Fruit fly (Drosophila melanogaster) whole organism, embryonic: ENCODE measurements around the gene Shmt.

ENCODE experiments used
- BEAF-32 ChIP-seq: fragments of 200-800 bp; sonication (Bioruptor generic); optimal IDR thresholded peaks from 3 replicates; lab custom pipeline; 2017; ENCODE audit warnings: missing biosample characterization, missing genetic modification characterization, mild to moderate bottlenecking, moderate library complexity, missing genetic modification reagents
- CG10654 ChIP-seq: fragments of 200-800 bp; sonication (Bioruptor generic); optimal IDR thresholded peaks from 2 replicates; lab custom pipeline; 2016; ENCODE audit warnings: missing biosample characterization, missing genetic modification characterization
- CG11696 ChIP-seq: fragments of 200-800 bp; sonication (Bioruptor generic); IDR thresholded peaks from 2 replicates; pipeline ENCODE4 v1.3.6; 2022; ENCODE audit warnings: missing biosample characterization, missing genetic modification characterization
- CG12236 ChIP-seq: fragments of 200-800 bp; sonication (Bioruptor generic); optimal IDR thresholded peaks from 2 replicates; lab custom pipeline; 2016; ENCODE audit warnings: missing biosample characterization, missing genetic modification characterization
- CG12942 ChIP-seq: fragments of 200-800 bp; sonication (Bioruptor generic); optimal IDR thresholded peaks from 3 replicates; lab custom pipeline; 2016; ENCODE audit warnings: missing biosample characterization, missing genetic modification characterization
- CG13775 ChIP-seq: fragments of 200-800 bp; sonication (Bioruptor generic); optimal IDR thresholded peaks from 3 replicates; lab custom pipeline; 2017; ENCODE audit warnings: missing biosample characterization, mild to moderate bottlenecking, missing genetic modification characterization
- CG14014 ChIP-seq: fragments of 200-800 bp; sonication (Bioruptor generic); IDR thresholded peaks from 2 replicates; pipeline ENCODE4 v1.3.6; 2022; ENCODE audit warnings: missing biosample characterization, missing genetic modification characterization
- CG14710 ChIP-seq: fragments of 200-800 bp; sonication (Bioruptor generic); optimal IDR thresholded peaks from 3 replicates; lab custom pipeline; 2019; ENCODE audit warnings: missing biosample characterization, mild to moderate bottlenecking, missing genetic modification characterization, moderate library complexity
- CG15073 ChIP-seq: fragments of 200-800 bp; sonication (Bioruptor generic); optimal IDR thresholded peaks from 2 replicates; lab custom pipeline; 2016; ENCODE audit warnings: missing biosample characterization, missing genetic modification characterization
- CG16779 ChIP-seq: fragments of 200-800 bp; sonication (Bioruptor generic); IDR thresholded peaks from 2 replicates; pipeline ENCODE4 v1.3.6; 2022; ENCODE audit warnings: missing biosample characterization, missing genetic modification characterization
- CG18011 ChIP-seq: fragments of 200-800 bp; sonication (Bioruptor generic); optimal IDR thresholded peaks from 2 replicates; lab custom pipeline; 2017; ENCODE audit warnings: missing biosample characterization, missing genetic modification characterization, mild to moderate bottlenecking, moderate library complexity, missing genotype
- CG18764 ChIP-seq: fragments of 200-800 bp; sonication (Bioruptor generic); optimal IDR thresholded peaks from 3 replicates; lab custom pipeline; 2016; ENCODE audit warnings: missing biosample characterization, missing genetic modification characterization
- CG7372 ChIP-seq: fragments of 200-800 bp; sonication (Bioruptor generic); IDR thresholded peaks from 2 replicates; pipeline ENCODE4 v1.3.6; 2022; ENCODE audit warnings: missing biosample characterization, missing genetic modification characterization
- CG9797 ChIP-seq: fragments of 200-800 bp; sonication (Bioruptor generic); optimal IDR thresholded peaks from 3 replicates; lab custom pipeline; 2018; ENCODE audit warnings: missing biosample characterization, mild to moderate bottlenecking, missing genetic modification characterization
- Camta ChIP-seq: fragments of 200-800 bp; sonication (Bioruptor generic); optimal IDR thresholded peaks from 2 replicates; lab custom pipeline; 2016; ENCODE audit warnings: missing biosample characterization, missing genetic modification characterization
- CoRest ChIP-seq: fragments of 200-800 bp; sonication (Bioruptor generic); optimal IDR thresholded peaks from 3 replicates; lab custom pipeline; 2018; ENCODE audit warnings: missing biosample characterization, mild to moderate bottlenecking, missing genetic modification characterization, moderate library complexity
- Dip3 ChIP-seq: fragments of 200-800 bp; sonication (Bioruptor generic); optimal IDR thresholded peaks from 3 replicates; lab custom pipeline; 2016; ENCODE audit warnings: missing biosample characterization, missing genetic modification characterization
- Ets65A ChIP-seq: fragments of 200-800 bp; sonication (Bioruptor generic); peaks from one replicate; lab custom pipeline; 2016; ENCODE audit warnings: missing biosample characterization, missing genetic modification characterization
- Gsc ChIP-seq: fragments of 200-800 bp; sonication (Bioruptor generic); IDR thresholded peaks from 2 replicates; pipeline ENCODE4 v1.3.6; 2022; ENCODE audit warnings: missing biosample characterization, missing genetic modification characterization
- Hmr ChIP-seq: fragments of 200-800 bp; sonication (Bioruptor generic); optimal IDR thresholded peaks from 3 replicates; lab custom pipeline; 2017; ENCODE audit warnings: mild to moderate bottlenecking, missing biosample characterization, missing genetic modification reagents, missing genetic modification characterization
- Mrtf ChIP-seq: fragments of 200-800 bp; sonication (Bioruptor generic); IDR thresholded peaks from 3 replicates; pipeline ENCODE4 v1.3.6; 2022; ENCODE audit warnings: missing biosample characterization, missing genetic modification characterization
- Nf-YB ChIP-seq: fragments of 200-800 bp; sonication (Bioruptor generic); optimal IDR thresholded peaks from 3 replicates; lab custom pipeline; 2019; ENCODE audit warnings: missing biosample characterization, mild to moderate bottlenecking, missing genetic modification characterization, moderate library complexity
- Tbp ChIP-seq: fragments of >200 bp; optimal IDR thresholded peaks from 2 replicates; lab custom pipeline; 2018; ENCODE audit warnings: missing biosample characterization, missing genetic modification characterization
- amos ChIP-seq: fragments of 200-800 bp; sonication (Bioruptor generic); IDR thresholded peaks from 2 replicates; pipeline ENCODE4 v1.3.6; 2022; ENCODE audit warnings: missing biosample characterization, missing genetic modification characterization; ENCODE audit not compliant: partially characterized antibody
- ap ChIP-seq: fragments of 200-800 bp; sonication (Bioruptor generic); IDR thresholded peaks from 2 replicates; pipeline ENCODE4 v1.3.6; 2022; ENCODE audit warnings: missing biosample characterization, missing genetic modification characterization
- bab2 ChIP-seq: fragments of 200-800 bp; sonication (Bioruptor generic); optimal IDR thresholded peaks from 2 replicates; lab custom pipeline; 2016; ENCODE audit warnings: missing biosample characterization, missing genetic modification characterization
- cad ChIP-seq: fragments of >200 bp; optimal IDR thresholded peaks from 2 replicates; lab custom pipeline; 2017; ENCODE audit warnings: missing biosample characterization, missing genetic modification characterization
- croc ChIP-seq: fragments of 200-800 bp; sonication (Bioruptor generic); conservative IDR thresholded peaks from 3 replicates; pipeline ENCODE4 v1.3.6; 2022; ENCODE audit warnings: missing biosample characterization, missing genetic modification characterization
- dan ChIP-seq: fragments of 200-800 bp; sonication (Bioruptor generic); IDR thresholded peaks from 2 replicates; pipeline ENCODE4 v1.3.6; 2022; ENCODE audit warnings: missing biosample characterization, missing genetic modification characterization
- exex ChIP-seq: fragments of 200-800 bp; sonication (Bioruptor generic); optimal IDR thresholded peaks from 4 replicates; lab custom pipeline; 2018; ENCODE audit warnings: missing biosample characterization, mild to moderate bottlenecking, missing genetic modification characterization, moderate library complexity
- fru ChIP-seq: fragments of >200 bp; optimal IDR thresholded peaks from 2 replicates; lab custom pipeline; 2017
- gce ChIP-seq: fragments of 200-800 bp; sonication (Bioruptor generic); IDR thresholded peaks from 3 replicates; pipeline ENCODE4 v1.3.6; 2022; ENCODE audit warnings: missing biosample characterization, missing genetic modification characterization
- gcm2 ChIP-seq: fragments of 200-800 bp; sonication (Bioruptor generic); optimal IDR thresholded peaks from 2 replicates; lab custom pipeline; 2016; ENCODE audit warnings: missing biosample characterization, missing genetic modification characterization
- lab ChIP-seq: fragments of 200-800 bp; sonication (Bioruptor generic); optimal IDR thresholded peaks from 3 replicates; lab custom pipeline; 2017; ENCODE audit warnings: missing biosample characterization, missing genetic modification characterization, mild to moderate bottlenecking, moderate library complexity, missing genetic modification reagents
- lmd ChIP-seq: fragments of 200-800 bp; sonication (Bioruptor generic); IDR thresholded peaks from 2 replicates; pipeline ENCODE4 v1.3.6; 2022; ENCODE audit warnings: missing biosample characterization, missing genetic modification characterization
- mld ChIP-seq: fragments of 200-800 bp; sonication (Bioruptor generic); IDR thresholded peaks from 3 replicates; pipeline ENCODE4 v1.3.6; 2022; ENCODE audit warnings: missing biosample characterization, missing genetic modification characterization; ENCODE audit not compliant: partially characterized antibody
- nau ChIP-seq: fragments of 200-800 bp; sonication (Bioruptor generic); optimal IDR thresholded peaks from 3 replicates; lab custom pipeline; 2017; ENCODE audit warnings: missing biosample characterization, mild to moderate bottlenecking, missing genetic modification characterization, missing genetic modification reagents
- nerfin-2 ChIP-seq: fragments of 200-800 bp; sonication (Bioruptor generic); IDR thresholded peaks from 2 replicates; pipeline ENCODE4 v1.3.6; 2022; ENCODE audit warnings: missing biosample characterization, missing genetic modification characterization; ENCODE audit not compliant: partially characterized antibody
- org-1 ChIP-seq: fragments of 200-800 bp; sonication (Bioruptor generic); optimal IDR thresholded peaks from 2 replicates; lab custom pipeline; 2017; ENCODE audit warnings: missing biosample characterization, missing genetic modification characterization
- pb ChIP-seq: fragments of 200-800 bp; sonication (Bioruptor generic); optimal IDR thresholded peaks from 3 replicates; lab custom pipeline; 2016; ENCODE audit warnings: missing biosample characterization, missing genetic modification characterization
- pho ChIP-seq: fragments of 200-800 bp; sonication (Bioruptor generic); optimal IDR thresholded peaks from 2 replicates; lab custom pipeline; 2016; ENCODE audit warnings: missing biosample characterization, missing genetic modification characterization
- pros ChIP-seq: fragments of 200-800 bp; sonication (Bioruptor generic); optimal IDR thresholded peaks from 3 replicates; lab custom pipeline; 2019; ENCODE audit warnings: missing biosample characterization, mild to moderate bottlenecking, missing genetic modification characterization, moderate library complexity
- ranshi ChIP-seq: fragments of 200-800 bp; sonication (Bioruptor generic); IDR thresholded peaks from 2 replicates; pipeline ENCODE4 v1.3.6; 2022; ENCODE audit warnings: missing biosample characterization, missing genetic modification characterization
- row ChIP-seq: fragments of 200-800 bp; sonication (Bioruptor generic); IDR thresholded peaks from 3 replicates; pipeline ENCODE4 v1.3.6; 2022; ENCODE audit warnings: missing biosample characterization, missing genetic modification characterization
- run ChIP-seq: fragments of 200-800 bp; sonication (Bioruptor generic); optimal IDR thresholded peaks from 3 replicates; lab custom pipeline; 2018; ENCODE audit warnings: missing biosample characterization, mild to moderate bottlenecking, missing genetic modification characterization
- scrt ChIP-seq: fragments of 200-800 bp; sonication (Bioruptor generic); optimal IDR thresholded peaks from 2 replicates; lab custom pipeline; 2018; ENCODE audit warnings: missing biosample characterization, mild to moderate bottlenecking, missing genetic modification characterization, moderate library complexity
- sr ChIP-seq: fragments of 200-800 bp; sonication (Bioruptor generic); IDR thresholded peaks from 3 replicates; pipeline ENCODE4 v1.3.6; 2022; ENCODE audit warnings: missing biosample characterization, missing genetic modification characterization
- stc ChIP-seq: fragments of 200-800 bp; sonication (Bioruptor generic); IDR thresholded peaks from 2 replicates; pipeline ENCODE4 v1.3.6; 2022; ENCODE audit warnings: missing biosample characterization, missing genetic modification characterization
- tup ChIP-seq: fragments of 200-800 bp; sonication (Bioruptor generic); optimal IDR thresholded peaks from 2 replicates; lab custom pipeline; 2016; ENCODE audit warnings: missing biosample characterization, mild to moderate bottlenecking, missing genetic modification characterization, moderate library complexity
- zen2 ChIP-seq: fragments of 200-800 bp; sonication (Bioruptor generic); IDR thresholded peaks from 3 replicates; pipeline ENCODE4 v1.3.6; 2022; ENCODE audit warnings: missing biosample characterization, missing genetic modification characterization; ENCODE audit not compliant: partially characterized antibody

The Shmt gene

DNA sequence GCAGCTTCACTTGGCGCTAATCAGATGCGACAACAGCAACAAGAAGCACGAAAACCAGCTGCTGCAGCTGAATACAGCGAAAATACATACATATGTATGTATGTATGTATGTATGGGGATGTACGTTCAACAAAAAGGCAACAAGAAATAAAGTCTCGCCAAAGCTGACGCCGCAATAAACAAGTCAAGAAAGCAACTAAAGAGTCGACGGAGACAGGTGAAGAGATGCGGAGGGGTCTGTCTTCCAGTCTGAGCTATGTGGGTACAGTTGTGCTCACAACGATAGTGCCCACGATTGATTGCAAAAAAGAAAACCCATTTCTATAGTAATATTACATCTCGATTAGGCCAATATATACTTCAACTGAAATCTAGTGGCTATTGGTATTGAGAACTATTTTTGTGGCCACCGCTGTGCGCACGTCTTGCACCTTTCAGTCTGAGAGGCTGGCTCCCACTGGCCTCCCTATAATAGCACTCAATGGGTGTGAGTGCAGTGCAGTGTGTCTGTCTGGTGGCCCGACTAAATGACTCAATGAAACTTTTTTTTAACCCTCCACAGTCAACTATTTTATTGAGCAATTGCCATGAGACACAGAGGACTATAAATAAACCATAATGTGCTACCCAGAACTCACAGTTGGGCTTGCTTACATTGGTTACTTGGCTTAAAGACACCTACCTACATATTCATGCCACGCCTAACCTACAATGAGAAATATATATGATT lies 20.6 kb downstream of the Shmt start (continued):
- TF ChIP-seq gce (GFP tag; lab: Robert Waterston, UW): peak; percentile 93
- peak; percentile 85 for TF ChIP-seq nau (GFP tag; lab: Kevin White, UChicago)
- peak; percentile 87 for TF ChIP-seq bab2 (GFP tag; lab: Kevin White, UChicago)
- TF ChIP-seq exex (tag; lab: Kevin White, UChicago): no peak
- no peak for TF ChIP-seq zen2 (GFP tag; lab: Robert Waterston, UW)
- TF ChIP-seq CG18011 (GFP tag; lab: Kevin White, UChicago): peak; percentile 61
- TF ChIP-seq CG13775 (GFP tag; lab: Kevin White, UChicago): peak; percentile 67
- TF ChIP-seq Hmr (GFP tag; lab: Kevin White, UChicago): peak; percentile 82
- TF ChIP-seq nerfin-2 (GFP tag; lab: Robert Waterston, UW): no peak
- no peak for TF ChIP-seq fru (lab: Kevin White, UChicago)
- TF ChIP-seq row (GFP tag; lab: Robert Waterston, UW): peak; percentile 84
- TF ChIP-seq gcm2: peak; percentile 74
- peak; percentile 72 for TF ChIP-seq pho
- TF ChIP-seq Gsc (GFP tag; lab: Robert Waterston, UW): peak; percentile 85
- TF ChIP-seq tup (GFP tag; lab: Kevin White, UChicago): peak; percentile 88
- peak; percentile 82 for TF ChIP-seq CG18764 (GFP tag; lab: Kevin White, UChicago)
- peak; percentile 19 for TF ChIP-seq CG9797
- TF ChIP-seq lmd (GFP tag; lab: Robert Waterston, UW): peak; percentile 92
- TF ChIP-seq croc (GFP tag; lab: Robert Waterston, UW): peak; percentile 90
- TF ChIP-seq CG12236 (GFP tag; lab: Kevin White, UChicago): peak; percentile 84
- peak; percentile 98 for TF ChIP-seq Ets65A
- peak; percentile 69 for TF ChIP-seq scrt (GFP tag; lab: Kevin White, UChicago)
- no peak for TF ChIP-seq BEAF-32
- no peak for TF ChIP-seq amos (GFP tag; lab: Robert Waterston, UW)
- peak; percentile 94 for TF ChIP-seq ap (GFP tag; lab: Robert Waterston, UW)
- no peak for TF ChIP-seq Tbp (GFP tag; lab: Kevin White, UChicago)
- TF ChIP-seq CG11696 (GFP tag; lab: Robert Waterston, UW): peak; percentile 96
- peak; percentile 63 for TF ChIP-seq CG15073 (GFP tag; lab: Kevin White, UChicago)
- peak; percentile 82 for TF ChIP-seq CG14710 (tag; lab: Kevin White, UChicago)
- TF ChIP-seq CoRest (tag; lab: Kevin White, UChicago): peak; percentile 81
- TF ChIP-seq pros (GFP tag; lab: Kevin White, UChicago): no peak
- peak; percentile 87 for TF ChIP-seq Camta (GFP tag; lab: Kevin White, UChicago)
- TF ChIP-seq CG14014 (GFP tag; lab: Robert Waterston, UW): peak; percentile 90
- TF ChIP-seq CG12942 (GFP tag; lab: Kevin White, UChicago): peak; percentile 82
- peak; percentile 84 for TF ChIP-seq org-1 (GFP tag; lab: Kevin White, UChicago)
- TF ChIP-seq stc (GFP tag; lab: Robert Waterston, UW): peak; percentile 91
- TF ChIP-seq lab (GFP tag; lab: Kevin White, UChicago): peak; percentile 93
- TF ChIP-seq run (tag; lab: Kevin White, UChicago): peak; percentile 70
- TF ChIP-seq CG10654 (GFP tag; lab: Kevin White, UChicago): peak; percentile 86
- peak; percentile 84 for TF ChIP-seq sr (GFP tag; lab: Robert Waterston, UW)
- peak; percentile 57 for TF ChIP-seq Nf-YB
- peak; percentile 70 for TF ChIP-seq Dip3
- peak; percentile 71; the same call in 1 of the 2 replicates for TF ChIP-seq CG16779 (GFP tag; lab: Robert Waterston, UW)
- no peak for TF ChIP-seq cad
- peak; percentile 69 for TF ChIP-seq dan (GFP tag; lab: Robert Waterston, UW)
- TF ChIP-seq mld: no peak
- peak; percentile 90 for TF ChIP-seq ranshi (GFP tag; lab: Robert Waterston, UW)
- peak; percentile 91 for TF ChIP-seq Mrtf
- peak; percentile 77 for TF ChIP-seq CG7372 (GFP tag; lab: Robert Waterston, UW)
- TF ChIP-seq pb (GFP tag; lab: Kevin White, UChicago): peak; percentile 84
